Worm (Caenorhabditis elegans) whole organism, early embryonic: Measurements from ENCODE around the gene R10E8.8.
"Not testable (repeated sequence)": the region's sequence is repeated elsewhere in the genome, so short reads cannot be mapped to it uniquely, and the experiment has no call there.

Experiments
- tbx-37 ChIP-seq: fragments of 200-800 bp; sonication (Bioruptor generic); conservative IDR thresholded peaks from 2 replicates; pipeline ENCODE4 v1.3.6; 2022; ENCODE audit warnings: missing genetic modification reagents, missing genetic modification characterization, missing compliant biosample characterization
- tra-4 ChIP-seq: sonication (generic microtip); optimal IDR thresholded peaks from 2 replicates; lab custom pipeline; 2017; ENCODE audit warnings: missing genetic modification characterization, missing compliant biosample characterization

ce11 chrV:18216784-18217183 is 24.7 kb downstream of the R10E8.8 start, which contains the start of gene F16H6.9:
- TF ChIP-seq tra-4 (tag; lab: Kevin White, UChicago); tbx-37: not testable (repeated sequence)
